Fruit fly (Drosophila melanogaster) whole organism, embryonic: ENCODE measurements around the gene CG9586.
A peak's percentile ranks its signal among the peaks of the same experiment; 100 is the strongest.

Experiments
- Aef1 ChIP-seq: fragments of 200-800 bp; sonication (Bioruptor generic); IDR thresholded peaks from 3 replicates; pipeline ENCODE4 v1.3.6; 2022; ENCODE audit warnings: missing biosample characterization, missing genetic modification characterization
- Atf-2 ChIP-seq: fragments of 200-800 bp; sonication (Bioruptor generic); optimal IDR thresholded peaks from 2 replicates; lab custom pipeline; 2016; ENCODE audit warnings: missing biosample characterization, missing genetic modification characterization
- Atf3 ChIP-seq: fragments of 200-800 bp; sonication (Bioruptor generic); optimal IDR thresholded peaks from 3 replicates; lab custom pipeline; 2016; ENCODE audit warnings: missing biosample characterization, missing genetic modification characterization
- C15 ChIP-seq: fragments of 200-800 bp; sonication (Bioruptor generic); IDR thresholded peaks from 3 replicates; pipeline ENCODE4 v1.3.6; 2022; ENCODE audit warnings: missing biosample characterization, missing genetic modification characterization
- CG10654 ChIP-seq: fragments of 200-800 bp; sonication (Bioruptor generic); optimal IDR thresholded peaks from 2 replicates; lab custom pipeline; 2016; ENCODE audit warnings: missing biosample characterization, missing genetic modification characterization
- CG11085 ChIP-seq: fragments of 200-800 bp; sonication (Bioruptor generic); IDR thresholded peaks from 2 replicates; pipeline ENCODE4 v1.3.6; 2022; ENCODE audit warnings: missing biosample characterization, missing genetic modification characterization
- CG13123 ChIP-seq: fragments of 200-800 bp; sonication (Bioruptor generic); optimal IDR thresholded peaks from 2 replicates; lab custom pipeline; 2016; ENCODE audit warnings: missing biosample characterization, missing genetic modification characterization
- CG1529 ChIP-seq: fragments of 200-800 bp; sonication (Bioruptor generic); optimal IDR thresholded peaks from 3 replicates; lab custom pipeline; 2018; ENCODE audit warnings: missing biosample characterization, missing genetic modification characterization
- CG15514 ChIP-seq: fragments of 200-800 bp; sonication (Bioruptor generic); optimal IDR thresholded peaks from 3 replicates; lab custom pipeline; 2017; ENCODE audit warnings: missing biosample characterization, missing genetic modification characterization, mild to moderate bottlenecking, moderate library complexity, missing genetic modification reagents
- CG15696 ChIP-seq: fragments of 200-800 bp; sonication (Bioruptor generic); optimal IDR thresholded peaks from 2 replicates; lab custom pipeline; 2019; ENCODE audit warnings: missing biosample characterization, mild to moderate bottlenecking, missing genetic modification characterization, moderate library complexity
- CG17328 ChIP-seq: fragments of 200-800 bp; sonication (Bioruptor generic); IDR thresholded peaks from 2 replicates; pipeline ENCODE4 v1.3.6; 2022; ENCODE audit warnings: missing biosample characterization, missing genetic modification characterization
- CG17385 ChIP-seq: fragments of 200-800 bp; sonication (Bioruptor generic); optimal IDR thresholded peaks from 3 replicates; lab custom pipeline; 2018; ENCODE audit warnings: missing biosample characterization, mild to moderate bottlenecking, missing genetic modification characterization
- CG3163 ChIP-seq: fragments of 200-800 bp; sonication (Bioruptor generic); optimal IDR thresholded peaks from 3 replicates; lab custom pipeline; 2016; ENCODE audit warnings: missing biosample characterization, missing genetic modification characterization
- CG3726 ChIP-seq: fragments of 200-800 bp; sonication (Bioruptor generic); IDR thresholded peaks from 3 replicates; pipeline ENCODE4, ENCODE4 v1.3.6; 2022; ENCODE audit warnings: missing biosample characterization, missing genetic modification characterization
- CG4360 ChIP-seq: fragments of 200-800 bp; sonication (Bioruptor generic); IDR thresholded peaks from 2 replicates; pipeline ENCODE4 v1.3.6; 2022; ENCODE audit warnings: missing biosample characterization, missing genetic modification characterization
- CHES-1-like ChIP-seq: fragments of 200-800 bp; sonication (Bioruptor generic); optimal IDR thresholded peaks from 2 replicates; lab custom pipeline; 2016; ENCODE audit warnings: missing biosample characterization, missing genetic modification characterization
- D19A ChIP-seq: fragments of 200-800 bp; optimal IDR thresholded peaks from 3 replicates; lab custom pipeline; 2019; ENCODE audit warnings: missing biosample characterization, mild to moderate bottlenecking, missing genetic modification characterization, moderate library complexity
- Deaf1 ChIP-seq: fragments of 200-800 bp; optimal IDR thresholded peaks from 3 replicates; lab custom pipeline; 2019; ENCODE audit warnings: missing biosample characterization, mild to moderate bottlenecking, missing genetic modification characterization, moderate library complexity
- Doc2 ChIP-seq: fragments of 200-800 bp; sonication (Bioruptor generic); IDR thresholded peaks from 2 replicates; pipeline ENCODE4 v1.3.6; 2022; ENCODE audit warnings: missing biosample characterization, missing genetic modification characterization
- Drgx ChIP-seq: fragments of 200-800 bp; sonication (Bioruptor generic); IDR thresholded peaks from 2 replicates; pipeline ENCODE4 v1.3.6; 2022; ENCODE audit warnings: missing biosample characterization, missing genetic modification characterization
- Gsc ChIP-seq: fragments of 200-800 bp; sonication (Bioruptor generic); IDR thresholded peaks from 2 replicates; pipeline ENCODE4 v1.3.6; 2022; ENCODE audit warnings: missing biosample characterization, missing genetic modification characterization
- HLH4C ChIP-seq: fragments of 200-800 bp; sonication (Bioruptor generic); IDR thresholded peaks from 3 replicates; pipeline ENCODE4 v1.3.6; 2022; ENCODE audit warnings: missing biosample characterization, missing genetic modification characterization; ENCODE audit not compliant: partially characterized antibody
- Hr51 ChIP-seq, 2 experiments: fragments of 200-800 bp; sonication (Bioruptor generic); optimal IDR thresholded peaks; 2 replicates in 1 of 2; 3 replicates in 1 of 2; lab custom pipeline; 2016 to 2018; ENCODE audit warnings: missing biosample characterization in 2 of 2, missing genetic modification characterization in 2 of 2, mild to moderate bottlenecking in 1 of 2, moderate library complexity in 1 of 2
- Lhr ChIP-seq: fragments of 200-800 bp; sonication (Bioruptor generic); optimal IDR thresholded peaks from 3 replicates; lab custom pipeline; 2017; ENCODE audit warnings: mild to moderate bottlenecking, missing biosample characterization, missing genetic modification reagents, missing genetic modification characterization
- NfI ChIP-seq: fragments of 200-800 bp; sonication (Bioruptor generic); optimal IDR thresholded peaks from 3 replicates; lab custom pipeline; 2018; ENCODE audit warnings: missing biosample characterization, mild to moderate bottlenecking, missing genetic modification characterization, moderate library complexity
- Rfx ChIP-seq: fragments of 200-800 bp; sonication (Bioruptor generic); IDR thresholded peaks from 2 replicates; pipeline ENCODE4 v1.3.6; 2022; ENCODE audit warnings: missing biosample characterization, missing genetic modification characterization
- ash1 ChIP-seq: fragments of 200-800 bp; sonication (Bioruptor generic); optimal IDR thresholded peaks from 2 replicates; lab custom pipeline; 2018; ENCODE audit warnings: missing biosample characterization, mild to moderate bottlenecking, missing genetic modification characterization
- az2 ChIP-seq: fragments of 200-800 bp; sonication (Bioruptor generic); optimal IDR thresholded peaks from 3 replicates; lab custom pipeline; 2016; ENCODE audit warnings: missing biosample characterization, missing genetic modification characterization
- bsh ChIP-seq, 2 experiments: fragments of 200-800 bp; sonication (Bioruptor generic); optimal IDR thresholded peaks; 2 replicates each; lab custom pipeline; 2017 to 2018; ENCODE audit warnings: mild to moderate bottlenecking in 2 of 2, missing biosample characterization in 2 of 2, missing genetic modification characterization in 2 of 2, moderate library complexity in 1 of 2
- caup ChIP-seq: fragments of 200-800 bp; sonication (Bioruptor generic); optimal IDR thresholded peaks from 3 replicates; lab custom pipeline; 2017; ENCODE audit warnings: missing biosample characterization, mild to moderate bottlenecking, missing genetic modification characterization, moderate library complexity; ENCODE audit not compliant: severe bottlenecking
- cg ChIP-seq: fragments of 200-800 bp; sonication (Bioruptor generic); optimal IDR thresholded peaks from 3 replicates; lab custom pipeline; 2019; ENCODE audit warnings: missing biosample characterization, mild to moderate bottlenecking, missing genetic modification characterization, moderate library complexity
- corto ChIP-seq: fragments of 200-800 bp; sonication (Bioruptor generic); optimal IDR thresholded peaks from 2 replicates; lab custom pipeline; 2016; ENCODE audit warnings: missing biosample characterization, mild to moderate bottlenecking, missing genetic modification characterization, moderate library complexity
- disco-r ChIP-seq: fragments of 200-800 bp; sonication (Bioruptor generic); optimal IDR thresholded peaks from 2 replicates; lab custom pipeline; 2016; ENCODE audit warnings: missing biosample characterization, missing genetic modification characterization
- dpn ChIP-seq, 2 experiments: fragments of 200-800 bp; sonication (Bioruptor generic); optimal IDR thresholded peaks; 3 replicates each; lab custom pipeline; 2016; ENCODE audit warnings: missing biosample characterization in 2 of 2, missing genetic modification characterization in 2 of 2
- ewg ChIP-seq: fragments of 200-800 bp; sonication (Bioruptor generic); optimal IDR thresholded peaks from 3 replicates; lab custom pipeline; 2017; ENCODE audit warnings: mild to moderate bottlenecking, missing biosample characterization, missing genetic modification reagents, missing genetic modification characterization
- gce ChIP-seq: fragments of 200-800 bp; sonication (Bioruptor generic); IDR thresholded peaks from 3 replicates; pipeline ENCODE4 v1.3.6; 2022; ENCODE audit warnings: missing biosample characterization, missing genetic modification characterization
- gcm ChIP-seq: fragments of 200-800 bp; sonication (Bioruptor generic); optimal IDR thresholded peaks from 2 replicates; lab custom pipeline; 2019; ENCODE audit warnings: missing biosample characterization, mild to moderate bottlenecking, missing genetic modification characterization, moderate library complexity
- gt ChIP-seq: fragments of 200-800 bp; sonication (Bioruptor generic); IDR thresholded peaks from 2 replicates; pipeline ENCODE4 v1.3.6; 2022; ENCODE audit warnings: missing biosample characterization, missing genetic modification characterization
- hbn ChIP-seq: fragments of 200-800 bp; sonication (Bioruptor generic); IDR thresholded peaks from 2 replicates; pipeline ENCODE4 v1.3.6; 2022; ENCODE audit warnings: missing biosample characterization, missing genetic modification characterization; ENCODE audit not compliant: partially characterized antibody
- hkb ChIP-seq, 2 experiments: fragments of 200-800 bp in 1 of 2; fragments of >200 bp in 1 of 2; sonication (Bioruptor generic) in 1 of 2; IDR thresholded peaks in 1 of 2; optimal IDR thresholded peaks in 1 of 2; 2 replicates each; pipeline versions ENCODE4 v1.3.6 to Lab custom; 2017 to 2022; ENCODE audit warnings: missing biosample characterization in 1 of 2, missing genetic modification characterization in 1 of 2
- jing ChIP-seq: fragments of 200-800 bp; sonication (Bioruptor generic); optimal IDR thresholded peaks from 2 replicates; lab custom pipeline; 2018; ENCODE audit warnings: missing biosample characterization, mild to moderate bottlenecking, missing genetic modification characterization
- kah ChIP-seq: fragments of 200-800 bp; sonication (Bioruptor generic); optimal IDR thresholded peaks from 2 replicates; lab custom pipeline; 2018; ENCODE audit warnings: missing biosample characterization, mild to moderate bottlenecking, missing genetic modification characterization
- mirr ChIP-seq: fragments of 200-800 bp; sonication (Bioruptor generic); optimal IDR thresholded peaks from 3 replicates; lab custom pipeline; 2018; ENCODE audit warnings: missing biosample characterization, mild to moderate bottlenecking, missing genetic modification characterization
- mld ChIP-seq: fragments of 200-800 bp; sonication (Bioruptor generic); IDR thresholded peaks from 3 replicates; pipeline ENCODE4 v1.3.6; 2022; ENCODE audit warnings: missing biosample characterization, missing genetic modification characterization; ENCODE audit not compliant: partially characterized antibody
- nom ChIP-seq: fragments of 200-800 bp; sonication (Bioruptor generic); optimal IDR thresholded peaks from 2 replicates; lab custom pipeline; 2017; ENCODE audit warnings: missing biosample characterization, missing genetic modification characterization, mild to moderate bottlenecking, moderate library complexity, missing genetic modification reagents
- p53 ChIP-seq: fragments of 200-800 bp; sonication (Bioruptor generic); optimal IDR thresholded peaks from 2 replicates; lab custom pipeline; 2016; ENCODE audit warnings: missing biosample characterization, missing genetic modification characterization
- peb ChIP-seq: fragments of 200-800 bp; sonication (Bioruptor generic); IDR thresholded peaks from 2 replicates; pipeline ENCODE4 v1.3.6; 2022; ENCODE audit warnings: missing biosample characterization, missing genetic modification characterization
- scrt ChIP-seq: fragments of 200-800 bp; sonication (Bioruptor generic); optimal IDR thresholded peaks from 2 replicates; lab custom pipeline; 2018; ENCODE audit warnings: missing biosample characterization, mild to moderate bottlenecking, missing genetic modification characterization, moderate library complexity
- shn ChIP-seq: fragments of 200-800 bp; sonication (Bioruptor generic); optimal IDR thresholded peaks from 3 replicates; lab custom pipeline; 2016; ENCODE audit warnings: missing biosample characterization, missing genetic modification characterization
- tgo ChIP-seq: fragments of 200-800 bp; sonication (Bioruptor generic); IDR thresholded peaks from 3 replicates; pipeline ENCODE4 v1.3.6; 2022; ENCODE audit warnings: missing biosample characterization, missing genetic modification characterization
- vfl ChIP-seq: fragments of 200-800 bp; sonication (Bioruptor generic); optimal IDR thresholded peaks from 2 replicates; lab custom pipeline; 2016; ENCODE audit warnings: missing biosample characterization, missing genetic modification characterization

The CG9586 gene

dm6 chr2L:9167001-9167400 lies 687 bp upstream of the CG9586 start (continued):
- TF ChIP-seq CG17328 (GFP tag; lab: Robert Waterston, UW) (no peak), bsh (GFP tag; optimal IDR thresholded peaks at IDR 0.05; lab: Kevin White, UChicago) (no peak), ewg (GFP tag; lab: Kevin White, UChicago) (no peak), peb (GFP tag; lab: Robert Waterston, UW) (no peak), Aef1 (peak; percentile 59; the same call in 2 of the 3 replicates), D19A (tag; lab: Kevin White, UChicago) (no peak), disco-r (GFP tag; lab: Kevin White, UChicago) (no peak), Atf3 (GFP tag; lab: Kevin White, UChicago) (no peak), shn (GFP tag; lab: Kevin White, UChicago) (no peak), hbn (GFP tag; lab: Robert Waterston, UW) (no peak), CG11085 (GFP tag; lab: Robert Waterston, UW) (no peak), corto (GFP tag; lab: Kevin White, UChicago) (no peak), jing (GFP tag; lab: Kevin White, UChicago) (no peak), CG10654 (GFP tag; lab: Kevin White, UChicago) (no peak), Hr51 (GFP tag; optimal IDR thresholded peaks at IDR 0.05; lab: Kevin White, UChicago) (no peak), Gsc (GFP tag; lab: Robert Waterston, UW) (no peak), Atf-2 (no peak), nom (GFP tag; lab: Kevin White, UChicago) (no peak), Lhr (GFP tag; lab: Kevin White, UChicago) (no peak), C15 (GFP tag; lab: Robert Waterston, UW) (no peak), az2 (GFP tag; lab: Kevin White, UChicago) (no peak), Rfx (GFP tag; lab: Robert Waterston, UW) (no peak), CG17385 (GFP tag; lab: Kevin White, UChicago) (no peak), NfI (GFP tag; lab: Kevin White, UChicago) (no peak), hkb (optimal IDR thresholded peaks at IDR 0.05; lab: Kevin White, UChicago) (no peak), hkb (GFP tag; IDR thresholded peaks at IDR 0.05; lab: Robert Waterston, UW) (no peak), HLH4C (GFP tag; lab: Robert Waterston, UW) (no peak), gce (GFP tag; lab: Robert Waterston, UW) (no peak), mld (GFP tag; lab: Robert Waterston, UW) (no peak), gcm (no peak), ash1 (GFP tag; lab: Kevin White, UChicago) (no peak), CG15514 (GFP tag; lab: Kevin White, UChicago) (no peak), CG3726 (GFP tag; lab: Robert Waterston, UW) (no peak), vfl (GFP tag; lab: Kevin White, UChicago) (no peak), Drgx (peak; percentile 33; the same call in 1 of the 2 replicates), CG13123 (GFP tag; lab: Kevin White, UChicago) (no peak), CG3163 (no peak), CG15696 (tag; lab: Kevin White, UChicago) (no peak), CG4360 (GFP tag; lab: Robert Waterston, UW) (peak; percentile 53; the same call in 1 of the 2 replicates), gt (GFP tag; lab: Robert Waterston, UW) (no peak), dpn (GFP tag; optimal IDR thresholded peaks at IDR 0.05; lab: Kevin White, UChicago) (no peak), tgo (GFP tag; lab: Robert Waterston, UW) (no peak), mirr (GFP tag; lab: Kevin White, UChicago) (no peak), CG1529 (GFP tag; lab: Kevin White, UChicago) (no peak), kah (GFP tag; lab: Kevin White, UChicago) (peak; percentile 64), cg (GFP tag; lab: Kevin White, UChicago) (peak; percentile 96), p53 (GFP tag; lab: Kevin White, UChicago) (no peak), scrt (GFP tag; lab: Kevin White, UChicago) (peak; percentile 67), Deaf1 (tag; lab: Kevin White, UChicago) (peak; percentile 26), CHES-1-like (GFP tag; lab: Kevin White, UChicago) (no peak), Doc2 (no peak), caup (GFP tag; lab: Kevin White, UChicago) (no peak)
